Worm (Caenorhabditis elegans): ENCODE measurements around the gene ugt-65.

ugt-65 gene

ce11 chrIV:12396645-12397258 lies 23.7 kb upstream of the ugt-65 start:
- TF ChIP-seq sma-9 (GFP tag; optimal IDR thresholded peaks at IDR 0.05) = peak; percentile 13
- TF ChIP-seq sma-9 (tag; optimal IDR thresholded peaks at IDR 0.05) = no peak
- TF ChIP-seq nhr-25 (tag; optimal IDR thresholded peaks at IDR 0.05) = peak; percentile 82
- TF ChIP-seq nhr-129 (tag; optimal IDR thresholded peaks at IDR 0.05) = peak; percentile 89
- TF ChIP-seq sem-4 (tag; optimal IDR thresholded peaks at IDR 0.05) = peak; percentile 60
- TF ChIP-seq fos-1 (tag; optimal IDR thresholded peaks at IDR 0.05) = peak; percentile 65
- TF ChIP-seq lsy-2 (tag; optimal IDR thresholded peaks at IDR 0.05) = peak in 1 of 2 experiments; percentile 61
- no peak for TF ChIP-seq unc-62 (GFP tag; optimal IDR thresholded peaks at IDR 0.05)
- no peak for TF ChIP-seq crh-2 (tag; optimal IDR thresholded peaks at IDR 0.05)
- TF ChIP-seq sma-3 (GFP tag; optimal IDR thresholded peaks at IDR 0.05) = peak; percentile 15
- peak; percentile 59 for TF ChIP-seq nhr-21 (tag; optimal IDR thresholded peaks at IDR 0.05)
- TF ChIP-seq nhr-11 (tag; optimal IDR thresholded peaks at IDR 0.05) = no peak
- peak; percentile 15 for TF ChIP-seq C34F6.9 (tag; optimal IDR thresholded peaks at IDR 0.05)
- TF ChIP-seq blmp-1 (tag; optimal IDR thresholded peaks at IDR 0.05; ENCODE audit: insufficient read depth) = peak; percentile 77

ce11 chrIV:12398437-12398836 lies 22.0 kb upstream of the ugt-65 start, which contains the start of gene acs-20:
Gene acs-20, minus strand, starts transcription at chrIV:12398706.
- TF ChIP-seq sem-4 (tag; optimal IDR thresholded peaks at IDR 0.05) (no peak), unc-62 (GFP tag; optimal IDR thresholded peaks at IDR 0.05) (no peak)

ce11 chrIV:12399983-12400382 lies 20.5 kb upstream of the ugt-65 start:
- TF ChIP-seq fos-1 (tag; optimal IDR thresholded peaks at IDR 0.05) (peak; percentile 52), blmp-1 (tag; optimal IDR thresholded peaks at IDR 0.05; ENCODE audit: insufficient read depth) (no peak)

- peak; percentile 36 for TF ChIP-seq nhr-25 (tag; optimal IDR thresholded peaks at IDR 0.05)
- peak; percentile 74 for TF ChIP-seq nhr-21 (tag; optimal IDR thresholded peaks at IDR 0.05)
- peak; percentile 24 for TF ChIP-seq nhr-129 (tag; optimal IDR thresholded peaks at IDR 0.05)
- no peak for TF ChIP-seq F13H6.1 (tag; optimal IDR thresholded peaks at IDR 0.05)
- TF ChIP-seq blmp-1 (tag; optimal IDR thresholded peaks at IDR 0.05; ENCODE audit: insufficient read depth) = peak; percentile 14
- no peak for TF ChIP-seq snpc-4 (tag; optimal IDR thresholded peaks at IDR 0.05)
- TF ChIP-seq lsy-2 (tag; optimal IDR thresholded peaks at IDR 0.05) = no peak
Observed at ce11 chrIV:12403440-12403839, 17.0 kb upstream of the ugt-65 start.

- TF ChIP-seq snpc-4 (tag; optimal IDR thresholded peaks at IDR 0.05) (no peak), dmd-4 (tag; optimal IDR thresholded peaks at IDR 0.05) (no peak), fos-1 (tag; optimal IDR thresholded peaks at IDR 0.05) (peak; percentile 80), R02D3.7 (tag; optimal IDR thresholded peaks at IDR 0.05) (no peak), crh-2 (tag; optimal IDR thresholded peaks at IDR 0.05) (peak; percentile 87), mbf-1 (tag; optimal IDR thresholded peaks at IDR 0.05) (no peak), lin-39 (tag; optimal IDR thresholded peaks at IDR 0.05) (no peak), ZK546.5 (tag; optimal IDR thresholded peaks at IDR 0.05) (peak; percentile 73), unc-62 (GFP tag; optimal IDR thresholded peaks at IDR 0.05) (no peak), ceh-16 (tag; optimal IDR thresholded peaks at IDR 0.05) (peak; percentile 45), elt-1 (tag; optimal IDR thresholded peaks at IDR 0.05) (no peak), skn-1 (tag; optimal IDR thresholded peaks at IDR 0.05) (no peak), nhr-129 (tag; optimal IDR thresholded peaks at IDR 0.05) (peak; percentile 99), ztf-4 (tag; optimal IDR thresholded peaks at IDR 0.05) (peak; percentile 64), nhr-25 (tag; optimal IDR thresholded peaks at IDR 0.05) (peak; percentile 71), lsy-2 (tag; optimal IDR thresholded peaks at IDR 0.05) (peak; percentile 78 to 95), aly-2 (tag; optimal IDR thresholded peaks at IDR 0.05) (no peak), peb-1 (tag; optimal IDR thresholded peaks at IDR 0.05) (no peak), nhr-23 (tag; optimal IDR thresholded peaks at IDR 0.05) (no peak), egl-27 (tag; optimal IDR thresholded peaks at IDR 0.05) (peak; percentile 12), elt-3 (tag; optimal IDR thresholded peaks at IDR 0.05) (no peak), nhr-237 (tag; optimal IDR thresholded peaks at IDR 0.05) (no peak), ztf-1 (GFP tag; conservative IDR thresholded peaks at IDR 0.05) (no peak), nhr-21 (tag; optimal IDR thresholded peaks at IDR 0.05) (peak; percentile 65), ama-1 (optimal IDR thresholded peaks at IDR 0.05) (peak; percentile 56), zag-1 (tag; optimal IDR thresholded peaks at IDR 0.05) (peak; percentile 63), nhr-12 (tag; optimal IDR thresholded peaks at IDR 0.05) (no peak), lin-13 (GFP tag; optimal IDR thresholded peaks at IDR 0.05) (peak; percentile 91), C34F6.9 (tag; optimal IDR thresholded peaks at IDR 0.05) (peak; percentile 85), sem-4 (tag; optimal IDR thresholded peaks at IDR 0.05) (peak; percentile 72), blmp-1 (tag; optimal IDR thresholded peaks at IDR 0.05; ENCODE audit: insufficient read depth) (no peak), sma-9 (GFP tag; optimal IDR thresholded peaks at IDR 0.05) (peak; percentile 81), sma-9 (tag; optimal IDR thresholded peaks at IDR 0.05) (no peak), nhr-10 (tag; optimal IDR thresholded peaks at IDR 0.05) (no peak), nhr-77 (tag; optimal IDR thresholded peaks at IDR 0.05) (no peak), sma-3 (GFP tag; optimal IDR thresholded peaks at IDR 0.05) (peak; percentile 64), mab-5 (tag; optimal IDR thresholded peaks at IDR 0.05) (peak; percentile 22), nhr-6 (tag; optimal IDR thresholded peaks at IDR 0.05) (no peak), lin-11 (tag; optimal IDR thresholded peaks at IDR 0.05) (peak; percentile 79), ceh-82 (tag; optimal IDR thresholded peaks at IDR 0.05) (no peak)
Observed at ce11 chrIV:12404137-12404536, 16.3 kb upstream of the ugt-65 start, which contains the start of gene gex-3. Gene gex-3, plus strand, starts transcription at chrIV:12404431.

Data from whole organism, L2 larva.